Worm (Caenorhabditis elegans) whole organism, early embryonic: ENCODE results near the gene ZK1248.5.
"Not testable (repeated sequence)": the region's sequence is repeated elsewhere in the genome, so short reads cannot be mapped to it uniquely, and the experiment has no call there.

Experiments used
- B0310.2 ChIP-seq: sonication (generic microtip); optimal IDR thresholded peaks from 2 replicates; lab custom pipeline; 2016; ENCODE audit warnings: mild to moderate bottlenecking, missing genetic modification characterization, missing compliant biosample characterization
- F13C5.2 ChIP-seq: sonication (generic microtip); optimal IDR thresholded peaks from 2 replicates; lab custom pipeline; 2017; ENCODE audit warnings: mild to moderate bottlenecking, missing genetic modification characterization, inconsistent platforms, missing compliant biosample characterization
- aly-1 ChIP-seq: sonication (generic microtip); optimal IDR thresholded peaks from 2 replicates; lab custom pipeline; 2016; ENCODE audit warnings: missing genetic modification characterization, missing compliant biosample characterization
- ama-1 ChIP-seq: fragments of 150-350 bp; optimal IDR thresholded peaks from 2 replicates; lab custom pipeline; 2014
- ceh-13 ChIP-seq: fragments of 200-800 bp; sonication (Bioruptor generic); optimal IDR thresholded peaks from 2 replicates; lab custom pipeline; 2018; ENCODE audit warnings: mild to moderate bottlenecking, missing genetic modification characterization, missing compliant biosample characterization
- ceh-36 ChIP-seq: sonication (generic microtip); optimal IDR thresholded peaks from 2 replicates; lab custom pipeline; 2016; ENCODE audit warnings: missing genetic modification characterization, inconsistent platforms, missing compliant biosample characterization
- ets-7 ChIP-seq: sonication (generic microtip); optimal IDR thresholded peaks from 2 replicates; lab custom pipeline; 2016; ENCODE audit warnings: missing genotype, missing genetic modification characterization, missing compliant biosample characterization
- flt-1 ChIP-seq: fragments of 200-800 bp; sonication (Bioruptor generic); IDR thresholded peaks from 2 replicates; pipeline ENCODE4 v1.3.6; 2022; ENCODE audit warnings: missing genetic modification characterization, missing compliant biosample characterization
- hmbx-1 ChIP-seq: sonication (generic microtip); optimal IDR thresholded peaks from 2 replicates; lab custom pipeline; 2016; ENCODE audit warnings: mild to moderate bottlenecking, missing genetic modification characterization, missing compliant biosample characterization
- hmg-4 ChIP-seq: fragments of 200-800 bp; sonication (Bioruptor generic); optimal IDR thresholded peaks from 2 replicates; lab custom pipeline; 2018; ENCODE audit warnings: mild to moderate bottlenecking, missing genetic modification characterization, missing compliant biosample characterization
- hnd-1 ChIP-seq: sonication (generic microtip); optimal IDR thresholded peaks from 2 replicates; lab custom pipeline; 2016; ENCODE audit warnings: missing genetic modification characterization, missing compliant biosample characterization
- pes-1 ChIP-seq: fragments of 200-800 bp; sonication (Bioruptor generic); IDR thresholded peaks from 2 replicates; pipeline ENCODE4 v1.3.6; 2022; ENCODE audit warnings: missing genetic modification reagents, missing genetic modification characterization, missing compliant biosample characterization
- scrt-1 ChIP-seq: fragments of 200-800 bp; sonication (Bioruptor generic); IDR thresholded peaks from 2 replicates; pipeline ENCODE4 v1.3.6; 2022; ENCODE audit warnings: missing genetic modification characterization, missing compliant biosample characterization
- sea-1 ChIP-seq: fragments of 200-800 bp; sonication (Bioruptor generic); conservative IDR thresholded peaks from 2 replicates; pipeline ENCODE4 v1.3.6; 2022; ENCODE audit warnings: missing genetic modification characterization, missing compliant biosample characterization
- tbx-11 ChIP-seq: fragments of 200-800 bp; sonication (Bioruptor generic); IDR thresholded peaks from 2 replicates; pipeline ENCODE4 v1.3.6; 2022; ENCODE audit warnings: missing genetic modification characterization, missing compliant biosample characterization
- tbx-37 ChIP-seq: fragments of 200-800 bp; sonication (Bioruptor generic); conservative IDR thresholded peaks from 2 replicates; pipeline ENCODE4 v1.3.6; 2022; ENCODE audit warnings: missing genetic modification reagents, missing genetic modification characterization, missing compliant biosample characterization
- tra-4 ChIP-seq: sonication (generic microtip); optimal IDR thresholded peaks from 2 replicates; lab custom pipeline; 2017; ENCODE audit warnings: missing genetic modification characterization, missing compliant biosample characterization

The ZK1248.5 gene

DNA sequence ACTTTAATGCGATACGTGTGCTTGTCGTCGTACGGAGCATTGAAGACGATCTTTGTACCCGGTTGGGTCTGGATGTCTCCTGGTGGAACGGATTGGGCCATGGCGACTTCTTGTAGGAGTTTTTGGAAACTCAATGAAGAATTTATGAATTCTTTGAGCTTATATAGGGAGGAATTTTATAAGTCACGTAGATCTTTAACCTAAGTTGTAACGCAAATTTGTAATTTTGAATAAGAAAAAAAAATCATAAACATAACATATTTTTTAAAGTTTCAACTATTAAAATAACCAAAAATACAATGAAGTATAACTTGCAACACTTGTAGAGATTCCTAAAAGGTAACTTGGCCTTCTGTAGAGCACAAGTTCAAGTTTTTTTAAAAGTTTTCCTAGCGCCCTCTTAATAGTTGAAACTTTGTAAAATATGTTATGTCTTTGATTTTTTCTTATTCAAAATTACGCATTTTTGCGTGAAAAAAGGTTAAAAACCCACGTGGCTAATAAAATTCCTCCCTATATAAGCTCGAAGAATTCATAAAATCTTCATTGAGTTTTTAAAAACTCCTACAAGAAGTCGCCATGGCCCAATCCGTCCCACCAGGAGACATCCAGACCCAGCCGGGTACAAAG lies 12.9 kb upstream of the ZK1248.5 start, which contains the start of the genes msp-63 and msp-142:
Gene msp-63 (minus strand): TSS at position 101 of the 630 bp plus-strand sequence.
Gene msp-142 (plus strand): TSS at position 580 of the 630 bp plus-strand sequence.
- TF ChIP-seq flt-1 (no peak), aly-1 (no peak), tbx-37 (no peak), ceh-36 (no peak), ceh-13 (no peak), hmbx-1 (no peak), sea-1 (no peak), hnd-1 (tag; lab: Kevin White, UChicago) (no peak), tra-4 (tag; lab: Kevin White, UChicago) (no peak), pes-1 (GFP tag; lab: Robert Waterston, UW) (no peak), hmg-4 (GFP tag; lab: Kevin White, UChicago) (no peak), ama-1 (lab: Kevin White, UChicago) (no peak), B0310.2 (tag; lab: Kevin White, UChicago) (no peak), scrt-1 (GFP tag; lab: Robert Waterston, UW) (no peak), tbx-11 (GFP tag; lab: Robert Waterston, UW) (no peak), ets-7 (tag; lab: Kevin White, UChicago) (no peak), F13C5.2 (no peak)

DNA sequence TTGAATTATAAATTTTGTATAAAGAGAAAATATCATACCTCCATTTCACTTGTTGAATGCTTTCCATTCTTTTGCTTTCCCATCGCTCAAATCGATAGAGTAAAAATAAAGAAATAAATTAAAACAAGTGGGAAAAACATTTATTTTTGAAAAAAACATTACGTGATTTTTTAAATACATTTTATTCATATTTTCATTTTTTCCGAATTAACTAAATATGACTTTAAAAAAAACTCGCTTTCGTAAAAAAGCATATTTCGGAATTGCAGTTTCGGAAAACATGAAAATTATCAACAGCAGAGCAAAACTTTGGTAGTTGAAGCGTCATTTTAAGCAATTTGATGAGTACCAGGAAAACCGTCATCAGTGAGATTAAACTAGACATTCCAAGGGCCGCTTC lies 10.8 kb upstream of the ZK1248.5 start, which contains the start of gene K05F1.8:
Gene K05F1.8 (minus strand): TSS at position 101 of the 400 bp plus-strand sequence.
- TF ChIP-seq B0310.2 (tag; lab: Kevin White, UChicago), result no peak
- TF ChIP-seq hmbx-1, result no peak
- TF ChIP-seq scrt-1 (GFP tag; lab: Robert Waterston, UW), result no peak
- TF ChIP-seq tbx-37, result no peak
- TF ChIP-seq hnd-1 (tag; lab: Kevin White, UChicago), result no peak
- no peak for TF ChIP-seq flt-1
- TF ChIP-seq tra-4 (tag; lab: Kevin White, UChicago), result no peak
- no peak for TF ChIP-seq tbx-11 (GFP tag; lab: Robert Waterston, UW)
- TF ChIP-seq sea-1, result no peak
- TF ChIP-seq hmg-4 (GFP tag; lab: Kevin White, UChicago), result no peak

DNA sequence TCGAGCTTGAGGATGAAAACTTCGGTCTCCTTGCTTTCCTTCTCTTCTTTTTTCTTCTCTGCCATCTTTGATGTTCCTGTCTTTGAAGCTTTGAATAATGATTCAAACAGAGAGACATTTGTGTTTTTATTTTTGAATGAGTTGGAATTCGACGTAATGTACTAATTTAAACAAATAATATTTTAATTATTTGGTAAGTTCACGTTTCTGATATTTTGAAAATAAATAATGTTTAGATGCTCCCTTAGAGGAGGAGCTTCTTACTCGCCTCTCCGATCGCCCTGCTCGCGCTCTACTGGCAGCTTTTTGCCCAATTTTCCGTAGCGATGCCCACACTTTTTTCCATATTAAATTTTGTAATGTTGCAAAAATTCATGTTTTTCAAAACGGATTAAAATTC lies 9.2 kb upstream of the ZK1248.5 start, which contains the start of the genes K05F1.9 and K05F1.1:
Gene K05F1.9 (minus strand): TSS at position 101 of the 400 bp plus-strand sequence.
Gene K05F1.1 (plus strand): TSS at position 308 of the 400 bp plus-strand sequence.
- TF ChIP-seq B0310.2 (tag; lab: Kevin White, UChicago), result no peak

DNA sequence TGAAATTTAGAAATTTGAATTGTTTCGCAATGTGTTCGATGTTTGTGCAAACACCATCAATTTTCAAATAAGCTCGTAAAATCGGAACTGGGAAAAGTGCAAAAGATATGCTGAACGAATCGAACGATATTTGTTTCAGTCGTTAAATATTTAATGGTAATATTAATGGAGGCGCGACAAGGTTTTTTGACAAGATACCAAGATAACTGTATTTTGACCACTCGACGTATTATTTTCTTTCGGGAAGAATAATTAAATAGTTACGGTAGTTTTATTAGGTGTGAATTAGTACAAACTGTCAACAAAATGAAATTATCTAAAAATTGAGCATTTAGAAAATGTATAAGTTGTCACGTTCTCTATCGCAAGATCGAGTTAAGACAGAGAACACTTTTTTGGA lies 6.0 kb upstream of the ZK1248.5 start:
- TF ChIP-seq hmbx-1, result no peak
- no peak for TF ChIP-seq ceh-13
- TF ChIP-seq F13C5.2, result no peak
- no peak for TF ChIP-seq sea-1
- TF ChIP-seq flt-1, result no peak
- no peak for TF ChIP-seq tra-4 (tag; lab: Kevin White, UChicago)

DNA sequence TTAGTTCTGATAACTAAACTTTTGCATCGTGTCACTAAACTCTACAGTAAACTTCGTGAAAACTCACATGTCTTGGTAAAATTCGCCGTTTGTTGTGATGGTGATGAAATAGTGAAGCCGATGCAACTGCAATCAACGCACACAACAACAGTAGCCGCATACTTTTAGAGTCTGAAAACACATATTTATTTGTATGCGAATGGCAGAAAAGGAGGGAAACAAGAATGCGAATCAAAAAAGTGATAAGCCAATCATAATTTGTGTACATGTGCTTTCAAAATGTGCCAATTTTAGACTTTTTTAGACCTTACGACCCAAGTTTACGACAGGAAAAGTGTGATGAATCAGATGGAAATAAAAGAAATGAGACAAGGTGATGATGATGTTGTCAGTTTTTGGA lies 5.0 kb upstream of the ZK1248.5 start, which contains the start of gene K05F1.10:
Gene K05F1.10 (minus strand): TSS at position 171 of the 400 bp plus-strand sequence.
- no peak for TF ChIP-seq tbx-37
- no peak for TF ChIP-seq ceh-13
- TF ChIP-seq flt-1, result no peak

DNA sequence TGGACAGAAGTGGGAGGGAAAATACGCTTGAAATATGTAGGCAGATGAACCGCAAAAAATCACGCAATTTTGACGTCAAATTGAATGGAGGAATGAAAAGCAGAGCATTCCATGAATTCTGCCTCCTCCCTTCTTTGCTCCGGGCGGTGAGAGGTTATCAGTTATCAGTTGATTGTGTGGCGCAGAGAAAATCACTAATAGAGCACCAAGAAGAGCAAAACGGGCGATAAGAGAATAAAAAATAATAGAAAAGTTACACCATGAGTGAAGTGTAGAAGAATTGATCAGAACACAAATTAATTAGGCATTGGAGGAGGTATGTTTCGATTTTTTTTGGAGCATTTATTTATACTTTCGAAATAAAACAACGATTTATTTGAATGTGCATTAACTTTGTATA lies 3.8 kb upstream of the ZK1248.5 start:
- TF ChIP-seq B0310.2 (tag; lab: Kevin White, UChicago), result no peak
- TF ChIP-seq hmbx-1, result no peak

DNA sequence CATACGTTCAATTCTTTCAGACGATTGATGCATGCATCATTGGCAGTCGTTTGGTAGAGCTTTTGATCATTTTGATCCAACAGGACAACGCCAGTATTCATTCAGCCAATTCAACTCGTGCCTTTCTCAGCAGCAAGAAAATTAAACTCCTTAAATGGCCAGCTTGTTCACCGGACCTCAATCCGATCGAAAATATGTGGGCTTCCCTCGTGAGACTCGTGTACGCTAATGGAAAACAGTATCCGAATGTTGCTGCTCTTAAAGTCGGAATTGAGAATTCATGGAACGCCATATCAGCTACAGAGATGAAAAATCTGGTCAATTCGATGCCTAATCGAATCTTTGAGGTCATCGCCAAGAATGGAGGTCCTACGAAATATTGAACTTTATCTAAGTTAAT lies 5.1 kb downstream of the ZK1248.5 start, which contains the start of gene wago-5:
Gene wago-5 (minus strand): TSS at position 101 of the 400 bp plus-strand sequence.
- TF ChIP-seq ets-7 (tag; lab: Kevin White, UChicago); pes-1 (GFP tag; lab: Robert Waterston, UW); scrt-1 (GFP tag; lab: Robert Waterston, UW): not testable (repeated sequence)

DNA sequence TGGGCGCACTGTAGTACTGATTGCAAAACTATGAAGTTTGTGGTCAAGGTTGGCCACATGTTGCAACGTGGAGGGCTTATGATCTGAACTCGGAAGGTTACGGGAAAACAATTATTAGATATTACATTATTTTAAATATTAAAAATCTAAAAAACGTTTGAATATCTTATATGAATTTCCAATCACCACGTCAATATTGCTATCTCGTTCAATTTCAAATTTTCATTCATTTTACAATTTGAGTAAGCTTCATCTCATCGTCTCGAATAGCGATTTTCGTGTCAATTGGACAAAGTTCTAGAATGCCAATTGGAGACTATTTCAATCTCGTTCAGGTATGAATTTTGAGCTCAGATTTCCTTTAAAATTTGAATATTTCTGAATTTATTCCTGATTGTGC lies 6.0 kb downstream of the ZK1248.5 start, which contains the start of gene ZK1248.20:
Gene ZK1248.20 (plus strand): TSS at position 301 of the 400 bp plus-strand sequence.
- no peak for TF ChIP-seq sea-1
- TF ChIP-seq tbx-37, result no peak
- no peak for TF ChIP-seq B0310.2 (tag; lab: Kevin White, UChicago)
- no peak for TF ChIP-seq pes-1 (GFP tag; lab: Robert Waterston, UW)
- no peak for TF ChIP-seq tra-4 (tag; lab: Kevin White, UChicago)
- TF ChIP-seq tbx-11 (GFP tag; lab: Robert Waterston, UW), result no peak
- TF ChIP-seq ceh-13, result no peak
- no peak for TF ChIP-seq hmbx-1
- TF ChIP-seq F13C5.2, result no peak
- TF ChIP-seq ets-7 (tag; lab: Kevin White, UChicago), result no peak
- TF ChIP-seq aly-1, result no peak
- TF ChIP-seq ama-1 (lab: Kevin White, UChicago), result no peak
- no peak for TF ChIP-seq hmg-4 (GFP tag; lab: Kevin White, UChicago)
- TF ChIP-seq flt-1, result no peak

DNA sequence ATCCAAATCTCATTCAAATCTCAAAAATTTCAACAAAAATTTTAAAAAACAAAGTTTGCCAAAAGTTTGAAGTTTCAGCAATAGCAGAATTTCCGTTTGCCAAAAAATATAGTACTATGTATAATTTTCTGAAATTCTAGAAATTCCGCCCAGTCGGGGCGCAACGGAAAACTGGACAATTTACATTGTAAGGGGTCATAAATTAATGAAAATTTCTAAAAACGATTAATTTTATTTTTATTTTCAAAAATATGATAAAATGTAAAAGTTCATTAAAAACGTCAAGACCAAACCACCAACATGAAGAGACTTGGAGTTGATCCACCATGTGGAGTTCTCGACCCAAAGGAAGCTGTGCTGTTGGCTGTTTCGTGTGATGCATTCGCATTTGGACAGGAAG lies 8.0 kb downstream of the ZK1248.5 start, which contains the start of gene ZK1248.4:
Gene ZK1248.4 (plus strand): TSS at position 301 of the 400 bp plus-strand sequence.
- TF ChIP-seq scrt-1 (GFP tag; lab: Robert Waterston, UW) (no peak), aly-1 (no peak), pes-1 (GFP tag; lab: Robert Waterston, UW) (no peak), tbx-11 (GFP tag; lab: Robert Waterston, UW) (no peak), tra-4 (tag; lab: Kevin White, UChicago) (no peak), sea-1 (no peak), ceh-13 (no peak), flt-1 (no peak), F13C5.2 (no peak), B0310.2 (tag; lab: Kevin White, UChicago) (no peak), ets-7 (tag; lab: Kevin White, UChicago) (no peak), hmg-4 (GFP tag; lab: Kevin White, UChicago) (no peak), ama-1 (lab: Kevin White, UChicago) (no peak), tbx-37 (no peak), hnd-1 (tag; lab: Kevin White, UChicago) (no peak), hmbx-1 (no peak), ceh-36 (no peak)
